Worm (Caenorhabditis elegans): Measurements from ENCODE around the gene K07E3.9.
A peak's percentile ranks its signal among the peaks of the same experiment; 100 is the strongest.
"Not testable (repeated sequence)": the region's sequence is repeated elsewhere in the genome, so short reads cannot be mapped to it uniquely, and the experiment has no call there.

Gene K07E3.9

ce11 chrX:8150621-8151020 lies 42.6 kb downstream of the K07E3.9 start, which contains the start of gene F22F1.2:
Gene F22F1.2, minus strand, starts transcription at chrX:8150721.
- TF ChIP-seq pax-1 (tag; optimal IDR thresholded peaks at IDR 0.05) (no peak), gmeb-2 (tag; optimal IDR thresholded peaks at IDR 0.05) (no peak), ceh-2 (tag; optimal IDR thresholded peaks at IDR 0.05) (no peak), dmd-4 (tag; optimal IDR thresholded peaks at IDR 0.05; ENCODE audit: borderline replicate concordance) (no peak), ceh-9 (tag; optimal IDR thresholded peaks at IDR 0.05) (no peak), tbx-7 (tag; optimal IDR thresholded peaks at IDR 0.05) (no peak), hlh-13 (GFP tag; optimal IDR thresholded peaks at IDR 0.05) (no peak), pqm-1 (tag; optimal IDR thresholded peaks at IDR 0.05) (no peak), F13H6.1 (tag; optimal IDR thresholded peaks at IDR 0.05) (no peak), mec-3 (tag; optimal IDR thresholded peaks at IDR 0.05; ENCODE audit: borderline replicate concordance) (no peak), sdc-2 (tag; optimal IDR thresholded peaks at IDR 0.05) (no peak), hlh-30 (tag; optimal IDR thresholded peaks at IDR 0.05; ENCODE audit: insufficient read depth) (no peak), ceh-24 (tag; optimal IDR thresholded peaks at IDR 0.05) (no peak)

ce11 chrX:8151409-8151808 lies 43.4 kb downstream of the K07E3.9 start:
- TF ChIP-seq elt-2 (tag; optimal IDR thresholded peaks at IDR 0.05) (no peak), ceh-6 (GFP tag; optimal IDR thresholded peaks at IDR 0.05) (no peak)

- TF ChIP-seq hlh-30 (tag; optimal IDR thresholded peaks at IDR 0.05; ENCODE audit: insufficient read depth) (peak; percentile 79), ceh-18 (tag; optimal IDR thresholded peaks at IDR 0.05) (peak; percentile 7), unc-86 (tag; optimal IDR thresholded peaks at IDR 0.05) (peak; percentile 8), ceh-45 (GFP tag; IDR thresholded peaks at IDR 0.05) (0 out of 2 replicates have a peak, but pooled peaks have one; percentile 29), nfya-1 (tag; optimal IDR thresholded peaks at IDR 0.05) (peak; percentile 20), unc-3 (GFP tag; conservative IDR thresholded peaks at IDR 0.05) (peak; percentile 54), K09A11.1 (tag; optimal IDR thresholded peaks at IDR 0.05; ENCODE audit: insufficient read depth) (peak; percentile 2), dve-1 (tag; optimal IDR thresholded peaks at IDR 0.05) (peak; percentile 13)
- not testable (repeated sequence) for TF ChIP-seq unc-3 (tag; optimal IDR thresholded peaks at IDR 0.05)
Measured at ce11 chrX:8155447-8155877, 47.4 kb downstream of the K07E3.9 start.

- TF ChIP-seq K09A11.1 (tag; optimal IDR thresholded peaks at IDR 0.05; ENCODE audit: insufficient read depth) = peak; percentile 27
- peak; percentile 73 for TF ChIP-seq K02D7.2 (tag; optimal IDR thresholded peaks at IDR 0.05)
- peak; percentile 88 for TF ChIP-seq ceh-19 (GFP tag; optimal IDR thresholded peaks at IDR 0.05)
- peak; percentile 61 for TF ChIP-seq odd-2 (tag; optimal IDR thresholded peaks at IDR 0.05)
- TF ChIP-seq unc-42 (tag; optimal IDR thresholded peaks at IDR 0.05) = no peak
- TF ChIP-seq tbx-2 (tag; optimal IDR thresholded peaks at IDR 0.05) = peak; percentile 72
- peak; percentile 70 for TF ChIP-seq madf-2 (tag; optimal IDR thresholded peaks at IDR 0.05)
- TF ChIP-seq C38D4.7 (GFP tag; optimal IDR thresholded peaks at IDR 0.05) = peak; percentile 75
- TF ChIP-seq ceh-48 (tag; optimal IDR thresholded peaks at IDR 0.05) = peak; percentile 61
- peak; percentile 86 for TF ChIP-seq ttx-3 (tag; optimal IDR thresholded peaks at IDR 0.05)
- peak; percentile 87 for TF ChIP-seq che-1 (tag; optimal IDR thresholded peaks at IDR 0.05)
- peak; percentile 70 for TF ChIP-seq F13H6.1 (tag; optimal IDR thresholded peaks at IDR 0.05)
- TF ChIP-seq sox-2 (GFP tag; IDR thresholded peaks at IDR 0.05) = peak; percentile 91
- TF ChIP-seq pha-2 (tag; optimal IDR thresholded peaks at IDR 0.05) = peak; percentile 77
- TF ChIP-seq gmeb-2 (tag; optimal IDR thresholded peaks at IDR 0.05) = peak; percentile 89
- no peak for TF ChIP-seq npax-4 (tag; optimal IDR thresholded peaks at IDR 0.05)
- no peak for TF ChIP-seq pros-1 (tag; optimal IDR thresholded peaks at IDR 0.05)
- TF ChIP-seq ama-1 (optimal IDR thresholded peaks at IDR 0.05) = no peak
- TF ChIP-seq pax-1 (tag; optimal IDR thresholded peaks at IDR 0.05) = no peak
- TF ChIP-seq ceh-22 (tag; optimal IDR thresholded peaks at IDR 0.05) = no peak
- TF ChIP-seq hlh-13 (GFP tag; optimal IDR thresholded peaks at IDR 0.05) = peak; percentile 77
- TF ChIP-seq T23F11.4 (GFP tag; optimal IDR thresholded peaks at IDR 0.05) = peak; percentile 86
- peak; percentile 84 for TF ChIP-seq Y22D7AL.16 (tag; optimal IDR thresholded peaks at IDR 0.05)
- TF ChIP-seq unc-3 (GFP tag; conservative IDR thresholded peaks at IDR 0.05) = peak; percentile 89
- peak; percentile 25 for TF ChIP-seq unc-3 (tag; optimal IDR thresholded peaks at IDR 0.05)
- TF ChIP-seq ref-2 (tag; optimal IDR thresholded peaks at IDR 0.05) = peak; percentile 1
- TF ChIP-seq fkh-6 (tag; optimal IDR thresholded peaks at IDR 0.05) = peak; percentile 44
- peak; percentile 72 for TF ChIP-seq ceh-31 (tag; optimal IDR thresholded peaks at IDR 0.05)
- peak; percentile 7 for TF ChIP-seq ahr-1 (tag; optimal IDR thresholded peaks at IDR 0.05)
- peak; percentile 49 for TF ChIP-seq ceh-30 (tag; optimal IDR thresholded peaks at IDR 0.05)
- peak; percentile 75 for TF ChIP-seq ceh-24 (tag; optimal IDR thresholded peaks at IDR 0.05)
- TF ChIP-seq rnt-1 (tag; optimal IDR thresholded peaks at IDR 0.05) = no peak
Measured at ce11 chrX:8155969-8156368, 47.9 kb downstream of the K07E3.9 start.

Measured in whole organism, late embryonic.